Worm (Caenorhabditis elegans) whole organism, L3 larva: ENCODE measurements around the gene F17H10.2.

Experiments
- ama-1 ChIP-seq: fragments of 150-350 bp; optimal IDR thresholded peaks from 2 replicates; lab custom pipeline; 2018
- ceh-82 ChIP-seq: fragments of 150-350 bp; optimal IDR thresholded peaks from 2 replicates; lab custom pipeline; 2014; ENCODE audit warnings: missing biosample characterization, missing genetic modification characterization
- nhr-77 ChIP-seq: fragments of 150-350 bp; optimal IDR thresholded peaks from 2 replicates; lab custom pipeline; 2014; ENCODE audit warnings: missing biosample characterization, missing genetic modification characterization
- pqm-1 ChIP-seq: fragments of 150-350 bp; optimal IDR thresholded peaks from 2 replicates; lab custom pipeline; 2017; ENCODE audit warnings: missing biosample characterization, missing genetic modification characterization, inconsistent platforms

- TF ChIP-seq ama-1 (lab: Kevin White, UChicago): no peak
- no peak for TF ChIP-seq nhr-77 (tag; lab: Kevin White, UChicago)
- no peak for TF ChIP-seq ceh-82 (tag; lab: Kevin White, UChicago)
- TF ChIP-seq pqm-1 (tag; lab: Kevin White, UChicago): no peak
Observed at ce11 chrX:13077872-13078271, 35.7 kb upstream of the F17H10.2 start, which contains the start of gene K03A11.4.
